Worm (Caenorhabditis elegans) whole organism, L2 larva: ENCODE data around the gene lin-25.

Experiments
- C34F6.9 ChIP-seq: fragments of 150-350 bp; optimal IDR thresholded peaks from 2 replicates; lab custom pipeline; 2014; ENCODE audit warnings: missing biosample characterization, missing genetic modification characterization
- F13H6.1 ChIP-seq: sonication (generic microtip); optimal IDR thresholded peaks from 2 replicates; lab custom pipeline; 2016; ENCODE audit warnings: missing genetic modification characterization, missing compliant biosample characterization
- R02D3.7 ChIP-seq: fragments of 150-350 bp; optimal IDR thresholded peaks from 2 replicates; lab custom pipeline; 2014; ENCODE audit warnings: missing biosample characterization, missing genetic modification characterization
- Y55F3AM.14 ChIP-seq: fragments of 200-800 bp; sonication (Bioruptor generic); optimal IDR thresholded peaks from 2 replicates; lab custom pipeline; 2018; ENCODE audit warnings: mild to moderate bottlenecking, missing genetic modification characterization, missing compliant biosample characterization
- ZK546.5 ChIP-seq: sonication (generic microtip); optimal IDR thresholded peaks from 2 replicates; lab custom pipeline; 2017; ENCODE audit warnings: missing biosample characterization, missing genetic modification characterization
- aly-2 ChIP-seq: fragments of 150-350 bp; optimal IDR thresholded peaks from 2 replicates; lab custom pipeline; 2014; ENCODE audit warnings: missing biosample characterization, missing genetic modification characterization
- blmp-1 ChIP-seq: sonication (generic microtip); optimal IDR thresholded peaks from 2 replicates; lab custom pipeline; 2017; ENCODE audit warnings: missing genetic modification characterization, mild to moderate bottlenecking, missing compliant biosample characterization, antibody characterized with exemption, moderate library complexity; ENCODE audit not compliant: insufficient read depth
- ceh-16 ChIP-seq: fragments of 150-350 bp; optimal IDR thresholded peaks from 2 replicates; lab custom pipeline; 2014; ENCODE audit warnings: missing biosample characterization, missing genetic modification characterization
- crh-2 ChIP-seq: sonication (generic microtip); optimal IDR thresholded peaks from 2 replicates; lab custom pipeline; 2017; ENCODE audit warnings: missing biosample characterization, missing genetic modification characterization
- dmd-4 ChIP-seq: sonication (generic microtip); optimal IDR thresholded peaks from 2 replicates; lab custom pipeline; 2017; ENCODE audit warnings: missing biosample characterization, missing genetic modification characterization
- elt-1 ChIP-seq: fragments of 150-350 bp; optimal IDR thresholded peaks from 2 replicates; lab custom pipeline; 2014; ENCODE audit warnings: missing biosample characterization, missing genetic modification characterization
- elt-3 ChIP-seq: sonication (generic microtip); optimal IDR thresholded peaks from 2 replicates; lab custom pipeline; 2017; ENCODE audit warnings: missing biosample characterization, missing genetic modification characterization
- lin-11 ChIP-seq: fragments of 150-350 bp; sonication (generic microtip); optimal IDR thresholded peaks from 2 replicates; lab custom pipeline; 2014; ENCODE audit warnings: missing biosample characterization, missing genetic modification characterization, inconsistent platforms, mixed read lengths
- lin-13 ChIP-seq: fragments of 150-350 bp; optimal IDR thresholded peaks from 2 replicates; lab custom pipeline; 2014; ENCODE audit warnings: missing biosample characterization, missing genetic modification reagents, missing genetic modification characterization
- lin-39 ChIP-seq: fragments of 150-350 bp; optimal IDR thresholded peaks from 2 replicates; lab custom pipeline; 2014; ENCODE audit warnings: missing biosample characterization, missing genetic modification reagents, missing genetic modification characterization
- lsy-2 ChIP-seq, 2 experiments: fragments of 150-350 bp in 1 of 2; sonication (generic microtip) in 1 of 2; optimal IDR thresholded peaks; 2 replicates each; lab custom pipeline; 2014 to 2017; ENCODE audit warnings: missing biosample characterization in 2 of 2, missing genetic modification characterization in 2 of 2
- mab-5 ChIP-seq: fragments of 150-350 bp; optimal IDR thresholded peaks from 2 replicates; lab custom pipeline; 2014; ENCODE audit warnings: missing biosample characterization, missing genetic modification characterization
- mbf-1 ChIP-seq: sonication (generic microtip); optimal IDR thresholded peaks from 2 replicates; lab custom pipeline; 2017; ENCODE audit warnings: missing biosample characterization, missing genetic modification characterization
- nhr-10 ChIP-seq: sonication (generic microtip); optimal IDR thresholded peaks from 2 replicates; lab custom pipeline; 2017; ENCODE audit warnings: missing biosample characterization, missing genetic modification characterization
- nhr-11 ChIP-seq: fragments of 150-350 bp; optimal IDR thresholded peaks from 2 replicates; lab custom pipeline; 2014; ENCODE audit warnings: missing biosample characterization, missing genetic modification characterization
- nhr-12 ChIP-seq: fragments of 150-350 bp; optimal IDR thresholded peaks from 2 replicates; lab custom pipeline; 2014; ENCODE audit warnings: missing biosample characterization, missing genetic modification characterization
- nhr-21 ChIP-seq: fragments of 150-350 bp; optimal IDR thresholded peaks from 2 replicates; lab custom pipeline; 2014; ENCODE audit warnings: missing biosample characterization, missing genetic modification characterization
- nhr-23 ChIP-seq: fragments of 150-350 bp; optimal IDR thresholded peaks from 2 replicates; lab custom pipeline; 2014; ENCODE audit warnings: missing biosample characterization, missing genetic modification reagents, missing genetic modification characterization
- nhr-237 ChIP-seq: fragments of 150-350 bp; optimal IDR thresholded peaks from 2 replicates; lab custom pipeline; 2014; ENCODE audit warnings: missing biosample characterization, missing genetic modification characterization
- nhr-25 ChIP-seq: fragments of 150-350 bp; sonication (generic microtip); optimal IDR thresholded peaks from 3 replicates; lab custom pipeline; 2014; ENCODE audit warnings: missing biosample characterization, missing genetic modification characterization
- nhr-6 ChIP-seq: fragments of 150-350 bp; optimal IDR thresholded peaks from 2 replicates; lab custom pipeline; 2014; ENCODE audit warnings: missing biosample characterization, missing genetic modification characterization
- peb-1 ChIP-seq: fragments of 150-350 bp; optimal IDR thresholded peaks from 2 replicates; lab custom pipeline; 2014; ENCODE audit warnings: missing biosample characterization, missing genetic modification characterization
- sem-4 ChIP-seq: fragments of 150-350 bp; optimal IDR thresholded peaks from 2 replicates; lab custom pipeline; 2014; ENCODE audit warnings: missing biosample characterization, missing genetic modification reagents, missing genetic modification characterization
- skn-1 ChIP-seq: sonication (generic microtip); optimal IDR thresholded peaks from 2 replicates; lab custom pipeline; 2017; ENCODE audit warnings: missing biosample characterization, missing genetic modification characterization
- sma-3 ChIP-seq: sonication (generic microtip); optimal IDR thresholded peaks from 2 replicates; lab custom pipeline; 2016; ENCODE audit warnings: missing genetic modification reagents, missing genetic modification characterization, missing compliant biosample characterization
- sma-9 ChIP-seq, 2 experiments: fragments of 150-350 bp in 1 of 2; sonication (generic microtip) in 1 of 2; optimal IDR thresholded peaks; 2 replicates each; lab custom pipeline; 2014 to 2016; ENCODE audit warnings: missing genetic modification characterization in 2 of 2, mild to moderate bottlenecking in 1 of 2, missing biosample characterization in 1 of 2, missing compliant biosample characterization in 1 of 2, missing genetic modification reagents in 1 of 2, moderate library complexity in 1 of 2
- snpc-4 ChIP-seq: fragments of 150-350 bp; optimal IDR thresholded peaks from 2 replicates; lab custom pipeline; 2014; ENCODE audit warnings: missing biosample characterization, missing genetic modification characterization
- unc-39 ChIP-seq: fragments of 150-350 bp; optimal IDR thresholded peaks from 2 replicates; lab custom pipeline; 2014; ENCODE audit warnings: missing biosample characterization, missing genetic modification characterization
- unc-55 ChIP-seq: fragments of 150-350 bp; sonication (generic microtip); optimal IDR thresholded peaks from 3 replicates; lab custom pipeline; 2014; ENCODE audit warnings: missing biosample characterization, missing genetic modification reagents, missing genetic modification characterization
- zag-1 ChIP-seq: fragments of 150-350 bp; optimal IDR thresholded peaks from 2 replicates; lab custom pipeline; 2014; ENCODE audit warnings: missing biosample characterization, missing genetic modification characterization
- ztf-1 ChIP-seq: fragments of 200-800 bp; sonication (Bioruptor generic); conservative IDR thresholded peaks from 2 replicates; pipeline ENCODE4 v1.3.6; 2022; ENCODE audit warnings: missing genetic modification characterization, missing compliant biosample characterization
- ztf-4 ChIP-seq: fragments of 150-350 bp; optimal IDR thresholded peaks from 2 replicates; lab custom pipeline; 2014; ENCODE audit warnings: missing biosample characterization, missing genetic modification characterization

The lin-25 gene

ce11 chrV:12670607-12671006 is 20.9 kb downstream of the lin-25 start, which contains the start of gene srx-116:
srx-116 (plus strand) TSS chrV:12670907.
- TF ChIP-seq sma-9 (GFP tag; optimal IDR thresholded peaks at IDR 0.05; lab: Kevin White, UChicago) (no peak), sma-9 (tag; optimal IDR thresholded peaks at IDR 0.05; lab: Kevin White, UChicago) (no peak), mab-5 (no peak), nhr-10 (tag; lab: Kevin White, UChicago) (no peak), mbf-1 (tag; lab: Kevin White, UChicago) (no peak), lin-39 (tag; lab: Kevin White, UChicago) (no peak), skn-1 (tag; lab: Kevin White, UChicago) (no peak), nhr-23 (tag; lab: Kevin White, UChicago) (no peak), nhr-25 (tag; lab: Kevin White, UChicago) (no peak), sma-3 (GFP tag; lab: Kevin White, UChicago) (no peak), ceh-16 (tag; lab: Kevin White, UChicago) (no peak), nhr-12 (tag; lab: Kevin White, UChicago) (no peak), aly-2 (tag; lab: Kevin White, UChicago) (no peak), nhr-6 (no peak), elt-3 (tag; lab: Kevin White, UChicago) (no peak)

ce11 chrV:12673745-12674144 is 24.0 kb downstream of the lin-25 start:
- TF ChIP-seq blmp-1, result no peak
- TF ChIP-seq peb-1 (tag; lab: Kevin White, UChicago), result no peak
- TF ChIP-seq nhr-6, result no peak
- TF ChIP-seq lin-11 (tag; lab: Kevin White, UChicago), result no peak
- no peak for TF ChIP-seq nhr-23 (tag; lab: Kevin White, UChicago)
- TF ChIP-seq nhr-25 (tag; lab: Kevin White, UChicago), result no peak
- no peak for TF ChIP-seq aly-2 (tag; lab: Kevin White, UChicago)
- no peak for TF ChIP-seq ztf-4 (tag; lab: Kevin White, UChicago)
- no peak for TF ChIP-seq mbf-1 (tag; lab: Kevin White, UChicago)
- no peak for TF ChIP-seq elt-1
- no peak for TF ChIP-seq F13H6.1 (tag; lab: Kevin White, UChicago)
- no peak for TF ChIP-seq sma-9 (GFP tag; optimal IDR thresholded peaks at IDR 0.05; lab: Kevin White, UChicago)
- TF ChIP-seq sma-9 (tag; optimal IDR thresholded peaks at IDR 0.05; lab: Kevin White, UChicago), result no peak
- TF ChIP-seq nhr-11 (tag; lab: Kevin White, UChicago), result no peak
- TF ChIP-seq skn-1 (tag; lab: Kevin White, UChicago), result no peak
- TF ChIP-seq lin-13, result no peak
- TF ChIP-seq ZK546.5, result no peak
- TF ChIP-seq lsy-2 (tag; optimal IDR thresholded peaks at IDR 0.05; lab: Kevin White, UChicago), result no peak
- TF ChIP-seq nhr-21 (tag; lab: Kevin White, UChicago), result no peak
- no peak for TF ChIP-seq sma-3 (GFP tag; lab: Kevin White, UChicago)
- TF ChIP-seq snpc-4 (tag; lab: Kevin White, UChicago), result no peak
- TF ChIP-seq, all 48 proteins: peak for 0

- TF ChIP-seq nhr-10 (tag; lab: Kevin White, UChicago) (no peak), Y55F3AM.14 (GFP tag; lab: Kevin White, UChicago) (no peak), ztf-1 (GFP tag; lab: Robert Waterston, UW) (no peak), mab-5 (no peak), snpc-4 (tag; lab: Kevin White, UChicago) (no peak), unc-39 (no peak), sma-3 (GFP tag; lab: Kevin White, UChicago) (no peak), blmp-1 (no peak), sem-4 (no peak), crh-2 (no peak), unc-55 (GFP tag; lab: Kevin White, UChicago) (no peak), zag-1 (tag; lab: Kevin White, UChicago) (no peak), nhr-25 (tag; lab: Kevin White, UChicago) (no peak), dmd-4 (tag; lab: Kevin White, UChicago) (no peak), R02D3.7 (tag; lab: Kevin White, UChicago) (no peak), nhr-12 (tag; lab: Kevin White, UChicago) (no peak), C34F6.9 (tag; lab: Kevin White, UChicago) (no peak), lin-11 (tag; lab: Kevin White, UChicago) (no peak), nhr-237 (no peak)
These were observed 26.6 kb downstream of the lin-25 start for ce11 chrV:12676299-12676698.
